Worm (Caenorhabditis elegans) whole organism, L4 larva: ENCODE measurements around the gene F47E1.2.
A peak's percentile ranks its signal among the peaks of the same experiment; 100 is the strongest.

Experiments
- F26F4.8 ChIP-seq: fragments of 200-800 bp; sonication (Bioruptor generic); conservative IDR thresholded peaks from 2 replicates; pipeline ENCODE4 v1.3.6; 2022; ENCODE audit warnings: missing genetic modification characterization, missing compliant biosample characterization
- F49E8.2 ChIP-seq: sonication (generic microtip); optimal IDR thresholded peaks from 2 replicates; lab custom pipeline; 2016; ENCODE audit warnings: missing compliant biosample characterization, mild to moderate bottlenecking, missing genetic modification characterization, borderline replicate concordance
- daf-16 ChIP-seq, 3 experiments: sonication (generic microtip); optimal IDR thresholded peaks; 2 replicates each; lab custom pipeline; 2016 to 2017; ENCODE audit warnings: missing genetic modification characterization in 3 of 3, missing genetic modification reagents in 3 of 3, mild to moderate bottlenecking in 2 of 3, missing compliant biosample characterization in 2 of 3, missing biosample characterization in 1 of 3, moderate library complexity in 1 of 3
- dve-1 ChIP-seq: sonication (generic microtip); optimal IDR thresholded peaks from 2 replicates; lab custom pipeline; 2017; ENCODE audit warnings: antibody characterized with exemption, mild to moderate bottlenecking, missing genetic modification characterization, missing compliant biosample characterization; ENCODE audit not compliant: insufficient read depth
- lir-3 ChIP-seq: sonication (generic microtip); optimal IDR thresholded peaks from 2 replicates; lab custom pipeline; 2016; ENCODE audit warnings: mild to moderate bottlenecking, missing genetic modification characterization, missing compliant biosample characterization
- pqm-1 ChIP-seq: sonication (generic microtip); optimal IDR thresholded peaks from 2 replicates; lab custom pipeline; 2017; ENCODE audit warnings: missing biosample characterization, missing genetic modification characterization
- set-16 ChIP-seq: fragments of 200-800 bp; sonication (Bioruptor generic); IDR thresholded peaks from 2 replicates; pipeline ENCODE4 v1.3.6; 2022; ENCODE audit warnings: missing genetic modification reagents, missing genetic modification characterization, missing compliant biosample characterization
- unc-62 ChIP-seq, 3 experiments: fragments of 150-350 bp in 1 of 3; sonication (generic microtip); optimal IDR thresholded peaks in 2 of 3; peaks in 1 of 3; 1 replicate in 1 of 3; 2 replicates in 2 of 3; lab custom pipeline; 2014 to 2017; ENCODE audit warnings: missing biosample characterization in 3 of 3, missing genetic modification characterization in 3 of 3, missing genetic modification reagents in 3 of 3, missing genotype in 1 of 3

F47E1.2 gene

ce11 chrX:9105075-9105474, 47.6 kb downstream of the F47E1.2 start:
- TF ChIP-seq daf-16 (GFP tag; optimal IDR thresholded peaks at IDR 0.05; lab: Kevin White, UChicago): no peak
- peak; percentile 95 for TF ChIP-seq daf-16 (tag; optimal IDR thresholded peaks at IDR 0.05; lab: Kevin White, UChicago)
- no peak for TF ChIP-seq F26F4.8 (GFP tag; lab: Robert Waterston, UW)
- TF ChIP-seq dve-1: peak; percentile 30
- peak; percentile 32 for TF ChIP-seq pqm-1

ce11 chrX:9105888-9106287, 48.4 kb downstream of the F47E1.2 start:
- TF ChIP-seq lir-3 (no peak), set-16 (GFP tag; lab: Robert Waterston, UW) (peak; percentile 63; the same call in 1 of the 2 replicates)

- no peak for TF ChIP-seq F49E8.2 (tag; lab: Kevin White, UChicago)
- peak in 1 of 2 experiments; percentile 98 for TF ChIP-seq unc-62 (GFP tag; optimal IDR thresholded peaks at IDR 0.05 in 1 of 2; lab: Kevin White, UChicago)
- TF ChIP-seq unc-62 (tag; optimal IDR thresholded peaks at IDR 0.05; lab: Kevin White, UChicago): no peak
These were observed 50.4 kb downstream of the F47E1.2 start for ce11 chrX:9107866-9108265.
